Fruit fly (Drosophila melanogaster) whole organism, prepupa: Measurements from ENCODE around the gene Evi5.

ENCODE experiments used
- Blimp-1 ChIP-seq: fragments of 200-800 bp; sonication (Bioruptor generic); optimal IDR thresholded peaks from 3 replicates; lab custom pipeline; 2017; ENCODE audit warnings: missing biosample characterization, missing genetic modification characterization, mild to moderate bottlenecking, moderate library complexity, missing genetic modification reagents
- CG11294 ChIP-seq: fragments of 200-800 bp; sonication (Bioruptor generic); IDR thresholded peaks from 2 replicates; pipeline ENCODE4 v1.3.6; 2022; ENCODE audit warnings: missing biosample characterization, missing genetic modification characterization
- CG11762 ChIP-seq: fragments of 200-800 bp; sonication (Bioruptor generic); optimal IDR thresholded peaks from 3 replicates; lab custom pipeline; 2016; ENCODE audit warnings: missing biosample characterization, missing genetic modification characterization; ENCODE audit not compliant: insufficient read depth
- CG11902 ChIP-seq: fragments of 200-800 bp; sonication (Bioruptor generic); optimal IDR thresholded peaks from 3 replicates; lab custom pipeline; 2016; ENCODE audit warnings: missing biosample characterization, missing genetic modification characterization
- CG15336 ChIP-seq: fragments of 200-800 bp; sonication (Bioruptor generic); IDR thresholded peaks from 2 replicates; pipeline ENCODE4 v1.3.6; 2022; ENCODE audit warnings: missing biosample characterization, missing genetic modification characterization
- CG1621 ChIP-seq: fragments of 200-800 bp; sonication (Bioruptor generic); optimal IDR thresholded peaks from 3 replicates; lab custom pipeline; 2018; ENCODE audit warnings: missing biosample characterization, mild to moderate bottlenecking, missing genetic modification characterization
- CG3032 ChIP-seq: fragments of 200-800 bp; optimal IDR thresholded peaks from 2 replicates; lab custom pipeline; 2019; ENCODE audit warnings: missing biosample characterization, mild to moderate bottlenecking, missing genetic modification characterization, moderate library complexity
- CG31627 ChIP-seq: fragments of 200-800 bp; sonication (Bioruptor generic); optimal IDR thresholded peaks from 3 replicates; lab custom pipeline; 2016; ENCODE audit warnings: missing biosample characterization, missing genetic modification characterization
- CG32006 ChIP-seq: fragments of 200-800 bp; sonication (Bioruptor generic); optimal IDR thresholded peaks from 3 replicates; lab custom pipeline; 2017; ENCODE audit warnings: missing biosample characterization, mild to moderate bottlenecking, missing genetic modification characterization
- CG34406 ChIP-seq: fragments of 200-800 bp; sonication (Bioruptor generic); optimal IDR thresholded peaks from 3 replicates; lab custom pipeline; 2016; ENCODE audit warnings: missing biosample characterization, missing genetic modification characterization
- CG6163 ChIP-seq: fragments of 200-800 bp; sonication (Bioruptor generic); IDR thresholded peaks from 3 replicates; pipeline ENCODE4 v1.3.6; 2022; ENCODE audit warnings: missing biosample characterization, missing genetic modification characterization
- CG6276 ChIP-seq: fragments of 200-800 bp; sonication (Bioruptor generic); optimal IDR thresholded peaks from 2 replicates; lab custom pipeline; 2017; ENCODE audit warnings: missing biosample characterization, mild to moderate bottlenecking, missing genetic modification characterization
- CG6792 ChIP-seq: fragments of 200-800 bp; sonication (Bioruptor generic); optimal IDR thresholded peaks from 3 replicates; lab custom pipeline; 2016; ENCODE audit warnings: missing biosample characterization, missing genetic modification characterization
- CG6808 ChIP-seq: fragments of 200-800 bp; sonication (Bioruptor generic); optimal IDR thresholded peaks from 3 replicates; lab custom pipeline; 2017; ENCODE audit warnings: missing biosample characterization, missing genetic modification characterization, mild to moderate bottlenecking, moderate library complexity, missing genetic modification reagents
- CG6854 ChIP-seq: fragments of 200-800 bp; sonication (Bioruptor generic); optimal IDR thresholded peaks from 2 replicates; lab custom pipeline; 2017; ENCODE audit warnings: missing biosample characterization, mild to moderate bottlenecking, missing genetic modification characterization
- CG7368 ChIP-seq: fragments of 200-800 bp; sonication (Bioruptor generic); optimal IDR thresholded peaks from 3 replicates; lab custom pipeline; 2016; ENCODE audit warnings: missing biosample characterization, missing genetic modification characterization
- CG8119 ChIP-seq: fragments of 200-800 bp; sonication (Bioruptor generic); IDR thresholded peaks from 3 replicates; pipeline ENCODE4 v1.3.6; 2022; ENCODE audit warnings: missing biosample characterization, missing genetic modification characterization
- CG9139 ChIP-seq: fragments of 200-800 bp; sonication (Bioruptor generic); optimal IDR thresholded peaks from 3 replicates; lab custom pipeline; 2017; ENCODE audit warnings: missing biosample characterization, mild to moderate bottlenecking, missing genetic modification characterization
- Eip75B ChIP-seq: fragments of 200-800 bp; sonication (Bioruptor generic); optimal IDR thresholded peaks from 3 replicates; lab custom pipeline; 2016; ENCODE audit warnings: missing biosample characterization, missing genetic modification characterization
- Eip78C ChIP-seq: fragments of 200-800 bp; sonication (Bioruptor generic); peaks from one replicate; lab custom pipeline; 2016; ENCODE audit warnings: missing biosample characterization, missing genetic modification characterization
- Ets96B ChIP-seq: fragments of 200-800 bp; optimal IDR thresholded peaks from 2 replicates; lab custom pipeline; 2019; ENCODE audit warnings: missing biosample characterization, mild to moderate bottlenecking, missing genetic modification characterization, moderate library complexity
- Hr4 ChIP-seq: fragments of 200-800 bp; sonication (Bioruptor generic); optimal IDR thresholded peaks from 3 replicates; lab custom pipeline; 2016; ENCODE audit warnings: missing biosample characterization, missing genetic modification characterization
- Met ChIP-seq: fragments of 200-800 bp; sonication (Bioruptor generic); optimal IDR thresholded peaks from 3 replicates; lab custom pipeline; 2016; ENCODE audit warnings: missing biosample characterization, missing genetic modification characterization
- OdsH ChIP-seq: fragments of 200-800 bp; sonication (Bioruptor generic); optimal IDR thresholded peaks from 3 replicates; lab custom pipeline; 2016; ENCODE audit warnings: missing biosample characterization, missing genetic modification characterization
- Sox14 ChIP-seq: fragments of 200-800 bp; sonication (Bioruptor generic); optimal IDR thresholded peaks from 3 replicates; lab custom pipeline; 2016; ENCODE audit warnings: missing biosample characterization, missing genetic modification characterization
- Sox15 ChIP-seq: fragments of 200-800 bp; sonication (Bioruptor generic); optimal IDR thresholded peaks from 3 replicates; lab custom pipeline; 2016; ENCODE audit warnings: missing biosample characterization, missing genetic modification characterization
- acj6 ChIP-seq: fragments of 200-800 bp; sonication (Bioruptor generic); optimal IDR thresholded peaks from 3 replicates; lab custom pipeline; 2016; ENCODE audit warnings: missing biosample characterization, missing genetic modification characterization
- cyc ChIP-seq: fragments of 200-800 bp; sonication (Bioruptor generic); optimal IDR thresholded peaks from 3 replicates; lab custom pipeline; 2016; ENCODE audit warnings: missing biosample characterization, missing genetic modification characterization
- eg ChIP-seq: fragments of 200-800 bp; sonication (Bioruptor generic); IDR thresholded peaks from 3 replicates; pipeline ENCODE4 v1.3.6; 2022; ENCODE audit warnings: missing biosample characterization, missing genetic modification characterization
- fd59A ChIP-seq: fragments of 200-800 bp; sonication (Bioruptor generic); optimal IDR thresholded peaks from 2 replicates; lab custom pipeline; 2017; ENCODE audit warnings: missing biosample characterization, mild to moderate bottlenecking, missing genetic modification characterization, missing genetic modification reagents
- fd85E ChIP-seq: fragments of 200-800 bp; sonication (Bioruptor generic); optimal IDR thresholded peaks from 3 replicates; lab custom pipeline; 2016; ENCODE audit warnings: missing biosample characterization, missing genetic modification characterization
- fkh ChIP-seq: fragments of 200-800 bp; sonication (Bioruptor generic); optimal IDR thresholded peaks from 3 replicates; lab custom pipeline; 2017; ENCODE audit warnings: missing biosample characterization, mild to moderate bottlenecking, missing genetic modification characterization, moderate library complexity
- lz ChIP-seq: fragments of 200-800 bp; sonication (Bioruptor generic); optimal IDR thresholded peaks from 3 replicates; lab custom pipeline; 2016; ENCODE audit warnings: missing biosample characterization, missing genetic modification characterization
- net ChIP-seq: fragments of 200-800 bp; sonication (Bioruptor generic); optimal IDR thresholded peaks from 3 replicates; lab custom pipeline; 2016; ENCODE audit warnings: missing biosample characterization, missing genetic modification characterization
- pdm3 ChIP-seq: fragments of 200-800 bp; sonication (Bioruptor generic); optimal IDR thresholded peaks from 3 replicates; lab custom pipeline; 2016; ENCODE audit warnings: missing biosample characterization, missing genetic modification characterization
- salr ChIP-seq, 2 experiments: fragments of 200-800 bp; sonication (Bioruptor generic); optimal IDR thresholded peaks; 3 replicates each; lab custom pipeline; 2016 to 2018; ENCODE audit warnings: missing biosample characterization in 2 of 2, missing genetic modification characterization in 2 of 2, mild to moderate bottlenecking in 1 of 2
- spab ChIP-seq: fragments of 200-800 bp; sonication (Bioruptor generic); optimal IDR thresholded peaks from 2 replicates; lab custom pipeline; 2017; ENCODE audit warnings: missing biosample characterization, mild to moderate bottlenecking, missing genetic modification characterization, missing genetic modification reagents
- ss ChIP-seq, 2 experiments: fragments of 200-800 bp; sonication (Bioruptor generic); optimal IDR thresholded peaks; 2 replicates in 1 of 2; 3 replicates in 1 of 2; lab custom pipeline; 2017 to 2018; ENCODE audit warnings: mild to moderate bottlenecking in 2 of 2, missing biosample characterization in 2 of 2, missing genetic modification characterization in 2 of 2, moderate library complexity in 1 of 2
- svp ChIP-seq: fragments of 200-800 bp; sonication (Bioruptor generic); peaks from one replicate; lab custom pipeline; 2016; ENCODE audit warnings: missing biosample characterization, missing genetic modification characterization
- vri ChIP-seq: fragments of 200-800 bp; sonication (Bioruptor generic); optimal IDR thresholded peaks from 3 replicates; lab custom pipeline; 2016; ENCODE audit warnings: missing biosample characterization, mild to moderate bottlenecking, missing genetic modification characterization

Gene Evi5

DNA sequence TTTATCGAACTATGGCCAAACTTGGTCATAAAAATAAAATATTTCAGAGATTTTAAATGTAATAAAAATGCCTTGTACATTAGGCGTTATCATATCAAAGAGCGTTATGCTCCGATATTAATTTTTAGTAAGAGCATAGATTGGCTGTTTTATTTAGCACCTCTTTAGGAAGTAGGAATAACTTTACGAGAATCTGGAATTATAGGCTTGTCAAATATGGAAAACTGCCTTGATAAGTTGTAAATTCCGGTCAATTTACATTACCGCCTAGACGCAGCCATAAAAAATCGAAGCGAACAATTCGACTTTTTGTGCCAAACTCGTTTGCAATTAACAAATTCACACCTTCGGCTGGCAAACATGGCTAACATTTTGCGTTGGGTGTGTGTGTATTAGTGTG, 32.1 kb downstream of the Evi5 start (continued):
- TF ChIP-seq CG9139 (GFP tag; lab: Kevin White, UChicago), result no peak
- no peak for TF ChIP-seq Sox14
- TF ChIP-seq CG11294, result no peak
- TF ChIP-seq Hr4, result peak; percentile 12
- TF ChIP-seq CG34406 (GFP tag; lab: Kevin White, UChicago), result no peak
- no peak for TF ChIP-seq CG11762 (GFP tag; lab: Kevin White, UChicago)
- no peak for TF ChIP-seq CG6792 (GFP tag; lab: Kevin White, UChicago)
- TF ChIP-seq CG31627 (GFP tag; lab: Kevin White, UChicago), result no peak
- TF ChIP-seq, all 60 proteins: peak for 6

DNA sequence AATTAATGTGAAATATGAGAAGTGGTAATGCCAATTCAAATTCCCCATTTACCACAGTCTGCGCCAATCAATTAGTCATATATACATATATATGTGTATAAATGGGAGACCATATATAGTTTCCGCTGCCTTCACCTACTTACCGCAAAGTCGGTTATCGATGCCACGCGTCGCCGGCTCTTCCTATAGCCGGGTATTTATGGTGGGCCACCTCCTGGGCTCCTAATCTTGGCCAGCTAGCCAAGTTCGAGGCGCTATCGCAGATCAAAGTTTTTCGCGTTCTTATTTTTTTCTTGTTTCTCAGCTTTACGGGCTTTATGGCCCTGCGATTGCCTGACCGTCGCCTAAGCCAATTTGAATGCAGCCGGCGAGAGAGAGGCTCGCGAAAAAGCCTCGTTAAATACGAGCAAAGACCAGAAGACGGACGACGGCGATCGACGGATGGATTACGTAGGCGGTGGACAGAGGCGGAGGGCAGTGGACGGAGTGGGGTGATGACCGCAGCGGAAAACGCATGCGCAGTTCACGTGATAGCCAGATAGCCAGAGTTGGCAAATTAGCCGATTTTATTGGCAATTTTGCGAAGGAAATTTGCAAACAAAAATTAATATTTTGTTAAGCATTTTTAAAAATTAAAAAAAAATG, 33.3 kb downstream of the Evi5 start:
- TF ChIP-seq pdm3 (GFP tag; lab: Kevin White, UChicago), result no peak
- peak; percentile 53 for TF ChIP-seq vri (GFP tag; lab: Kevin White, UChicago)
- peak; percentile 19 for TF ChIP-seq svp (GFP tag; lab: Kevin White, UChicago)
- TF ChIP-seq CG6854 (GFP tag; lab: Kevin White, UChicago), result no peak
- no peak for TF ChIP-seq CG31627 (GFP tag; lab: Kevin White, UChicago)
- no peak for TF ChIP-seq spab (GFP tag; lab: Kevin White, UChicago)
- TF ChIP-seq ss (GFP tag; optimal IDR thresholded peaks at IDR 0.05; lab: Kevin White, UChicago), result no peak
- TF ChIP-seq lz, result no peak
- TF ChIP-seq cyc (GFP tag; lab: Kevin White, UChicago), result no peak
- TF ChIP-seq fd85E (GFP tag; lab: Kevin White, UChicago), result no peak
- no peak for TF ChIP-seq CG6808
- no peak for TF ChIP-seq CG6792 (GFP tag; lab: Kevin White, UChicago)
- no peak for TF ChIP-seq Ets96B
- no peak for TF ChIP-seq fkh (GFP tag; lab: Kevin White, UChicago)
- no peak for TF ChIP-seq CG3032 (tag; lab: Kevin White, UChicago)
- no peak for TF ChIP-seq fd59A (GFP tag; lab: Kevin White, UChicago)

DNA sequence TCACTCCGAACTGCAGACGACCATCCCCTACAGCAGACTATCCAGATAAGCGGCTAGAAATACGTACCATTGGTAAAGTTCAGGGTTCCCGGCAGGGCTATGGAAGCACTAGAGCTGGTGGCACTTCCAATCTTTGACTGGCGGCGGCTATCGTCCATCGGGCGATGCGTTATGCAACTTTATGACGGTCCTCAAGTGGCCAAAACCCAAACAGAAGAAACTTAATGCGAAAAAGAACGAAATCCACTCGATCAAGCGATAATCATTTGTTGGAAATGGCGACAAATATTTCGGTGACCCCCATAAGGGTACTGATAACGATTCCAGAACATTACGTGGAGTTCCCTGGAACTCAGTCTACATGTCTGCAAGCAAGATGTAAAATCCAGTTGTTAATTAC, 34.2 kb downstream of the Evi5 start:
- no peak for TF ChIP-seq ss (GFP tag; optimal IDR thresholded peaks at IDR 0.05; lab: Kevin White, UChicago)
- peak; percentile 74 for TF ChIP-seq vri (GFP tag; lab: Kevin White, UChicago)
- TF ChIP-seq, all 60 proteins: peak for 1

DNA sequence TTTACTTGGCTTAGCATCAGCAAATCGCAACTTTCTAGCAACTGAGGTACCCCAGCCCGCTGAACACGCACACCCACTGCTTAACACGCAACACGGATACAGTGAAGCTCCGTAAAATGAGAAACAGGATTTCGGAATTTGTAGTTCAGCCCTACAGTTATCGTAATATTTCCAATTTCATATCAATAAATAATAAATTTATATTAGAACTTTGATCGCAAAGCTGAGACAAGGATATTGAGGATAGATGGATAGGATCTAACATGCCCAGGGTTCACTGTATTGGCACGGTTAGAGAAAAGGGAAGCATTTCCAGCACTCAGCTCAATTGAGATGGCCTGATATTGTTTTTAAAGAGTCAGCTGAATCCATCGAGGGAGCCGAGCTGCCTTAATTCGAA, 35.0 kb downstream of the Evi5 start:
- TF ChIP-seq OdsH (GFP tag; lab: Kevin White, UChicago), result peak; percentile 12
- TF ChIP-seq CG6163 (GFP tag; lab: Robert Waterston, UW), result 0 out of 3 replicates have a peak, but pooled peaks have one; percentile 36
- peak; percentile 40 for TF ChIP-seq CG32006 (GFP tag; lab: Kevin White, UChicago)
- no peak for TF ChIP-seq CG11294
- TF ChIP-seq CG1621 (tag; lab: Kevin White, UChicago), result no peak
- TF ChIP-seq CG8119 (GFP tag; lab: Robert Waterston, UW), result peak; percentile 32; the same call in 1 of the 3 replicates
- peak; percentile 39 for TF ChIP-seq CG15336 (GFP tag; lab: Robert Waterston, UW)
- peak; percentile 32; the same call in 1 of the 3 replicates for TF ChIP-seq eg (GFP tag; lab: Robert Waterston, UW)
- peak; percentile 39 for TF ChIP-seq Eip78C
- no peak for TF ChIP-seq CG3032 (tag; lab: Kevin White, UChicago)
- peak; percentile 20 for TF ChIP-seq CG6276 (GFP tag; lab: Kevin White, UChicago)
- TF ChIP-seq CG9139 (GFP tag; lab: Kevin White, UChicago), result no peak
- TF ChIP-seq pdm3 (GFP tag; lab: Kevin White, UChicago), result no peak
- TF ChIP-seq ss (GFP tag; optimal IDR thresholded peaks at IDR 0.05; lab: Kevin White, UChicago), result peak in 1 of 2 experiments; percentile 37

DNA sequence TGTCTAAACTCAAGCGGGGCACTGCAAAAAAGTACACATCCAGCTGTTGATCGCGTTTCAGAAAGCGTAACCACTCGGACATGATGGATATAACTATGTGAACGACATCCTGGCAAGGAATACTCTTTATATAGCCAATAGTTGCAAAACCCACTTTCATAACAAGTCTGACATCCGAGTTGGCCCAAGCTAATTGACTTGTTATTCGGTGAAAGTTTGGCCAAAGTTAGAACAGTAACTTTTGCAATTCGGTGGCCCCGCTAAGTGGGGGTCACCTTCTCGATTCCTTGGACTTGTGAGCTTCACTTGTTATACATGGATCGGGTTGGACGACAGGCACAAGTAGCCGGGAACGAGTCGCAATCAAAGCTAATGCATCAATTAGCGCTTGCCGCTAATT, 36.9 kb downstream of the Evi5 start, which contains the start of the genes Gr10a and Or10a:
Gene Gr10a (minus strand): TSS at position 101 of the 400 bp plus-strand sequence.
Gene Or10a (minus strand): TSS at position 101 of the 400 bp plus-strand sequence.
- TF ChIP-seq Sox15 (no peak), acj6 (no peak), CG6792 (GFP tag; lab: Kevin White, UChicago) (no peak), CG6276 (GFP tag; lab: Kevin White, UChicago) (no peak), spab (GFP tag; lab: Kevin White, UChicago) (no peak), CG3032 (tag; lab: Kevin White, UChicago) (no peak), salr (GFP tag; optimal IDR thresholded peaks at IDR 0.05; lab: Kevin White, UChicago) (no peak), net (GFP tag; lab: Kevin White, UChicago) (no peak), fd85E (GFP tag; lab: Kevin White, UChicago) (no peak), Met (GFP tag; lab: Kevin White, UChicago) (no peak), svp (GFP tag; lab: Kevin White, UChicago) (no peak), CG7368 (GFP tag; lab: Kevin White, UChicago) (no peak), Sox14 (no peak), Blimp-1 (GFP tag; lab: Kevin White, UChicago) (no peak), eg (GFP tag; lab: Robert Waterston, UW) (no peak), CG11294 (no peak), Eip75B (GFP tag; lab: Kevin White, UChicago) (no peak), CG11902 (no peak), CG11762 (GFP tag; lab: Kevin White, UChicago) (no peak)
